Fruit fly (Drosophila melanogaster) whole organism, adult: Measurements from ENCODE around the gene gny.

ENCODE experiments used
- CG11617 ChIP-seq: fragments of 200-800 bp; sonication (Bioruptor generic); optimal IDR thresholded peaks from 2 replicates; lab custom pipeline; 2017; ENCODE audit warnings: mild to moderate bottlenecking, missing biosample characterization, missing genetic modification reagents, missing genetic modification characterization
- CG12768 ChIP-seq: fragments of 200-800 bp; sonication (Bioruptor generic); optimal IDR thresholded peaks from 2 replicates; lab custom pipeline; 2017; ENCODE audit warnings: missing biosample characterization, missing genetic modification characterization, mild to moderate bottlenecking, moderate library complexity, missing genetic modification reagents
- CG14711 ChIP-seq: fragments of 200-800 bp; sonication (Bioruptor generic); optimal IDR thresholded peaks from 2 replicates; lab custom pipeline; 2018; ENCODE audit warnings: missing biosample characterization, mild to moderate bottlenecking, missing genetic modification characterization, moderate library complexity
- CG1620 ChIP-seq: fragments of 200-800 bp; sonication (Bioruptor generic); optimal IDR thresholded peaks from 2 replicates; lab custom pipeline; 2016; ENCODE audit warnings: missing biosample characterization, missing genetic modification characterization
- CG33017 ChIP-seq: fragments of 200-800 bp; sonication (Bioruptor generic); optimal IDR thresholded peaks from 2 replicates; lab custom pipeline; 2018; ENCODE audit warnings: missing biosample characterization, mild to moderate bottlenecking, missing genetic modification characterization, moderate library complexity
- CG5204 ChIP-seq: fragments of 200-800 bp; sonication (Bioruptor generic); optimal IDR thresholded peaks from 2 replicates; lab custom pipeline; 2016; ENCODE audit warnings: missing biosample characterization, missing genetic modification characterization
- CG7045 ChIP-seq: fragments of 200-800 bp; sonication (Bioruptor generic); optimal IDR thresholded peaks from 2 replicates; lab custom pipeline; 2017; ENCODE audit warnings: missing biosample characterization, mild to moderate bottlenecking, missing genetic modification characterization
- CG7101 ChIP-seq: fragments of 200-800 bp; sonication (Bioruptor generic); optimal IDR thresholded peaks from 2 replicates; lab custom pipeline; 2018; ENCODE audit warnings: missing biosample characterization, mild to moderate bottlenecking, missing genetic modification characterization, moderate library complexity
- Clk ChIP-seq: fragments of 200-800 bp; sonication (Bioruptor generic); optimal IDR thresholded peaks from 2 replicates; lab custom pipeline; 2017; ENCODE audit warnings: missing biosample characterization, missing genetic modification characterization
- Crg-1 ChIP-seq: fragments of 200-800 bp; sonication (Bioruptor generic); optimal IDR thresholded peaks from 2 replicates; lab custom pipeline; 2016; ENCODE audit warnings: missing biosample characterization, missing genetic modification characterization
- Hr96 ChIP-seq: fragments of 200-800 bp; sonication (Bioruptor generic); optimal IDR thresholded peaks from 2 replicates; lab custom pipeline; 2016; ENCODE audit warnings: missing biosample characterization, missing genetic modification characterization
- Mnt ChIP-seq: fragments of 200-800 bp; sonication (Bioruptor generic); optimal IDR thresholded peaks from 2 replicates; lab custom pipeline; 2016; ENCODE audit warnings: missing biosample characterization, mild to moderate bottlenecking, missing genetic modification characterization
- bab1 ChIP-seq: fragments of 200-800 bp; sonication (Bioruptor generic); optimal IDR thresholded peaks from 3 replicates; lab custom pipeline; 2019; ENCODE audit warnings: missing biosample characterization, mild to moderate bottlenecking, missing genetic modification characterization, moderate library complexity
- cic ChIP-seq: fragments of 200-800 bp; sonication (Bioruptor generic); optimal IDR thresholded peaks from 2 replicates; lab custom pipeline; 2017; ENCODE audit warnings: missing biosample characterization, mild to moderate bottlenecking, missing genetic modification characterization, moderate library complexity
- cnc ChIP-seq, 2 experiments: fragments of >200 bp; optimal IDR thresholded peaks; 2 replicates each; lab custom pipeline; 2017
- kay ChIP-seq: fragments of 200-800 bp; sonication (Bioruptor generic); peaks from one replicate; lab custom pipeline; 2016; ENCODE audit warnings: missing biosample characterization, missing genetic modification characterization, borderline replicate concordance
- ovo ChIP-seq: fragments of 200-800 bp; sonication (Bioruptor generic); optimal IDR thresholded peaks from 2 replicates; lab custom pipeline; 2016; ENCODE audit warnings: missing biosample characterization, missing genetic modification characterization
- pad ChIP-seq: fragments of 200-800 bp; sonication (Bioruptor generic); optimal IDR thresholded peaks from 3 replicates; lab custom pipeline; 2017; ENCODE audit warnings: missing biosample characterization, missing genetic modification characterization, mild to moderate bottlenecking, moderate library complexity, missing genetic modification reagents
- tj ChIP-seq: fragments of 200-800 bp; sonication (Bioruptor generic); optimal IDR thresholded peaks from 3 replicates; lab custom pipeline; 2017; ENCODE audit warnings: missing biosample characterization, mild to moderate bottlenecking, missing genetic modification characterization, moderate library complexity
- toe ChIP-seq: fragments of 200-800 bp; sonication (Bioruptor generic); optimal IDR thresholded peaks from 2 replicates; lab custom pipeline; 2016; ENCODE audit warnings: missing biosample characterization, missing genetic modification characterization

gny gene

DNA sequence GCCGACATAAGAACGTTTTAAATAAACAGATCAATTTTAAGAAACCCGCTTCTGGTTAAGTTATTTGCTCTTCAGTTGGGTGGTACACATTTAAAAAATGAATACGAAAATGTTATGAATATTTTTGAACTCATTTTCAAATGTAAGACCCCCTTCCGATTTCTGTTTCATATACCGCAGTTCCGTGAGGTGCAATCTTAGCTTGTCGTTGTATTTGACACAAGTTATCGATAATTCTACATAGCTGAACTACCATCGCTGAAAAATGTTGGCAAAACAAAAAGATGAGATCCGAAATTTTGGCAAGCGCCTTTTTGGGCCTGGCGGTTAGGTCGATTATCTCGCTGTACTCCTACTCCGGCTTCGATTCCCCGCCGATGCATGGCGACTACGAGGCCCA lies at the start of gene gny:
Gene gny, plus strand, starts transcription at position 239 of the 400 bp plus-strand sequence.
- TF ChIP-seq bab1 (GFP tag; lab: Kevin White, UChicago) (peak; percentile 15), CG1620 (GFP tag; lab: Kevin White, UChicago) (no peak)

DNA sequence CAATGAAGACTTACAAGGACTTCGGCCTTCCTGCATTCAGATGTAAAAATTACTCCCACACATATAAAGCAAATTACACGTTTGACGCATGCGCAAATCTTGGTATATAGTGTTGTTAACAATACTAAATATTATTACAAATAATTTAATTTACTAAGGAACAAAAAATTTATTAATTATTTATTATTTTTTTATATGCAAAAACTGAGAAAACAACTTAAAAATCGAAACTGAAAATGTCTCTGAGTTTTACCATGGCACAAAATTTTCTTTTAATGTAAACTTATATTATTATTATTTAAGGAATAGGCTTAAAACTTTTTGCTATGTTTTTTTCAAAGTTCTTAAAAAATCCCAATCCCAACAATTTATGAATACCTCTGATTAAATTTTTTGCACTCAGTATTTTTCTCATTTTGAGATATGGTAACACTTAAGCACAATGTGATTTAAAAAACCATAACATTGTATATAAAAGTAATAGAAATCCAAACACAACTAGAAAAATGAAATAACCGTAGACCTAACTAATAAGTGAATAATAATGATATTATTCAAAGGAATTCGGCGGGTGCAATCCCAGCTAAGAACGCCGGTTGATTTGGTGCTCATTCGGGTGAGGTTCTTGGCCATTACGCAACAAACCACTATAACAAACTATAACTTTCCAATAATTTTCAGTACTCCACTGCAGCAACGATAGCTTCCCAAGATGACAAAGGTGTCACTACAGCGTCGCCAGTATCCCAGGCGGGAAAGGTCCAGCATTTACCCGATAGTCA lies 48.6 kb upstream of the gny start, which contains the start of the genes Schip1 and Cox10:
Gene Schip1, minus strand, starts transcription at position 51 of the 782 bp plus-strand sequence.
Gene Cox10, plus strand, starts transcription at position 406 of the 782 bp plus-strand sequence.
- TF ChIP-seq CG7101 (peak; percentile 44), CG33017 (tag; lab: Kevin White, UChicago) (peak; percentile 40), CG14711 (peak; percentile 26), kay (GFP tag; lab: Kevin White, UChicago) (peak; percentile 0), toe (GFP tag; lab: Kevin White, UChicago) (no peak), Mnt (GFP tag; lab: Kevin White, UChicago) (peak; percentile 10)

DNA sequence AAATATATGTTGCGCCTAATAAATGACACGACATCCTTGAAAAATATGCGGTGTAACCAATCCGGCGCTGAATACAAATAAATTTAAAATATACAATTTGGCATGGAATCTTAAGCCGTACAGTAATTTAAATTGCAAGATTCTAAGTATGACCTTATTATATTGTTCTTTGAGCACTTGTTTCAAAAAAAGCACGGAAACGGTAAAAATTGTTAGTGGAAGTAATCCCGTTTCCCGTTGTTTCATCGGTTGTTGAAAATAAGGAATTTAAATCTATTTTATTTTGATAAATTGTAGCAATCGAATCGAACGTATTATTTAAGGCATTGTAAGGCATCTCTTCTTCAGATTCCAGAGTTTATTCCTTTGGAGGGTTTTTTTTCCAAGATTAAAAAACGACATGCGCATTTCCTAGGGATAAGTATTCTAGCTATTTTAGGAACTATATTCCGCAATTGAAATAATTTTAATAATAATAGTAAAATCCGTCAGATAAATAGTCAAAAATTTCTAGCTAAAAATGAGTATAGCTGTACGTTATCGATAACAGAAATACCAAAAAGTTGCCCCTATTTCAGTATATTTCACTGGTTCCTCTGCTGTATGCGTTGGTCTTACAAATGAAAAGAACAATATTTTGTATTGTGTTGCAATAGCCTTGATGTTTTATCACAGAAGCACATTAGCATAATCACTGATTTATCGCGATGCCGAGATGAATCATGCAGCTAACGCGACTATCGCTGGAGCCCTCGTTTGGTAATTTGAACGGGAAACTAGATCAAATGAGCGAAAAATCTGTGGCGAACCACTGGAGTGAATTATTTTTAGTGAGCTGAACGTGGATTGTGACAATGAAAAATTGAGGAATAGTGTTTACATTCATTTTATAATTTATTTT lies 46.6 kb upstream of the gny start, which contains the start of gene GATAd:
Gene GATAd, plus strand, starts transcription at position 644 of the 901 bp plus-strand sequence.
- peak; percentile 15 for TF ChIP-seq CG12768 (GFP tag; lab: Kevin White, UChicago)
- peak; percentile 30 for TF ChIP-seq CG33017 (tag; lab: Kevin White, UChicago)
- TF ChIP-seq CG7101 = peak; percentile 8
- no peak for TF ChIP-seq ovo (GFP tag; lab: Kevin White, UChicago)
- TF ChIP-seq cnc (optimal IDR thresholded peaks at IDR 0.05; lab: Kevin White, UChicago) = no peak
- no peak for TF ChIP-seq Crg-1 (GFP tag; lab: Kevin White, UChicago)
- TF ChIP-seq CG1620 (GFP tag; lab: Kevin White, UChicago) = no peak
- TF ChIP-seq tj = no peak
- no peak for TF ChIP-seq CG7045
- TF ChIP-seq kay (GFP tag; lab: Kevin White, UChicago) = peak; percentile 98
- TF ChIP-seq Clk (GFP tag; lab: Kevin White, UChicago) = no peak
- TF ChIP-seq Mnt (GFP tag; lab: Kevin White, UChicago) = peak; percentile 23
- TF ChIP-seq pad (GFP tag; lab: Kevin White, UChicago) = peak; percentile 38
- TF ChIP-seq CG5204 (GFP tag; lab: Kevin White, UChicago) = no peak
- TF ChIP-seq cic (GFP tag; lab: Kevin White, UChicago) = no peak
- peak; percentile 41 for TF ChIP-seq bab1 (GFP tag; lab: Kevin White, UChicago)

DNA sequence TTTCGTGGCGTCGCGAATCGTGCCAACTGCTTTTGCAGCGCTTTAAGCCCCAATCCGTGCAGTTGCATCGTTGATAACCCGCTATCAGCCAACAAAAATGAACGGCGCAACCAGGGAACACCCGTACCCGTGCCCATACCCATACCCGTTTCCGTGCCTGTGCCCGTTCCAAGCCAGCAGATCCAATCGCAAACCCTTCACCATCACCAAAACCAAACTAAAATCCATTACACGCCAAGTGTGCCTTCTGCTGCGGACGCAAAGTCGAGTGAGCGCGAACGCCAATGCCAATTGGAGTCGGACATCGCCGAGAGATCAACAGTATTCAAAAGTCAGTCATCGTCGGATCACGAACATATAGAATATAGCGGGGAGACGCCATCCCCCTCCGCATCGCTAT lies 45.7 kb upstream of the gny start:
- TF ChIP-seq tj = no peak
- TF ChIP-seq CG7045 = no peak
- no peak for TF ChIP-seq CG7101
- TF ChIP-seq bab1 (GFP tag; lab: Kevin White, UChicago) = no peak
- no peak for TF ChIP-seq cic (GFP tag; lab: Kevin White, UChicago)
- TF ChIP-seq Mnt (GFP tag; lab: Kevin White, UChicago) = no peak
- TF ChIP-seq Hr96 = no peak
- TF ChIP-seq CG1620 (GFP tag; lab: Kevin White, UChicago) = no peak
- no peak for TF ChIP-seq toe (GFP tag; lab: Kevin White, UChicago)
- TF ChIP-seq ovo (GFP tag; lab: Kevin White, UChicago) = no peak
- TF ChIP-seq Crg-1 (GFP tag; lab: Kevin White, UChicago) = no peak
- TF ChIP-seq CG12768 (GFP tag; lab: Kevin White, UChicago) = no peak
- no peak for TF ChIP-seq CG14711
- TF ChIP-seq pad (GFP tag; lab: Kevin White, UChicago) = no peak
- TF ChIP-seq CG5204 (GFP tag; lab: Kevin White, UChicago) = no peak
- no peak for TF ChIP-seq kay (GFP tag; lab: Kevin White, UChicago)

DNA sequence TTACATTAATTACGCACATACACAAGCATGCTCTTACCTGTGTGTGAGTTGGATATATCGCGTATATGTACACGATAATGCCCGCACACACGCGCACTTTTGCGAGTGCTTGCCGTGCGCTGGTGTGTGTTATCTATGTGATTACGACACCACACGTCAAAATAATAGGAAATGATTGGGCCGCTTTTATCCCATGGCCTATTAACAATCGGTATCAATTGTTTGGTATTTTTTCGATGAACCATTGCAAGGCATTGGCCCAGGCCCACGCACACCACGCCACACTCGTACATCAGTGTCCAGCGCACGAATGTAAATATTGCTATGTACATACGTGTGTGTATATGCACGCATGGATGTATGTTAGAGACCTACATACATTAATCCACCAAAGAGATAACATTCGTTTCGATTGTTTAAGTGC lies 45.0 kb upstream of the gny start:
- TF ChIP-seq Clk (GFP tag; lab: Kevin White, UChicago) (peak; percentile 59), toe (GFP tag; lab: Kevin White, UChicago) (no peak), CG1620 (GFP tag; lab: Kevin White, UChicago) (peak; percentile 28), CG12768 (GFP tag; lab: Kevin White, UChicago) (peak; percentile 85), ovo (GFP tag; lab: Kevin White, UChicago) (peak; percentile 45), cnc (optimal IDR thresholded peaks at IDR 0.05; lab: Kevin White, UChicago) (no peak), CG33017 (tag; lab: Kevin White, UChicago) (peak; percentile 56), bab1 (GFP tag; lab: Kevin White, UChicago) (peak; percentile 62), tj (peak; percentile 73), cic (GFP tag; lab: Kevin White, UChicago) (peak; percentile 87), pad (GFP tag; lab: Kevin White, UChicago) (peak; percentile 44), CG11617 (peak; percentile 68), Crg-1 (GFP tag; lab: Kevin White, UChicago) (peak; percentile 61), CG5204 (GFP tag; lab: Kevin White, UChicago) (no peak), CG7045 (peak; percentile 62), CG14711 (peak; percentile 43), kay (GFP tag; lab: Kevin White, UChicago) (peak; percentile 98), CG7101 (peak; percentile 55), Hr96 (no peak), Mnt (GFP tag; lab: Kevin White, UChicago) (peak; percentile 85)
